Fruit fly (Drosophila melanogaster): ENCODE data around the gene Lip4.

Gene Lip4

dm6 chr2L:10506557-10507252, 20.7 kb upstream of the Lip4 start, which contains the start of the genes Myo31DF and CG6094 (continued):
- no peak for TF ChIP-seq CG1792 (GFP tag; optimal IDR thresholded peaks at IDR 0.05)
- TF ChIP-seq ems (GFP tag; optimal IDR thresholded peaks at IDR 0.05) = peak; percentile 68
- no peak for TF ChIP-seq btn (GFP tag; optimal IDR thresholded peaks at IDR 0.05)
- no peak for TF ChIP-seq Usf (GFP tag; optimal IDR thresholded peaks at IDR 0.05)
- TF ChIP-seq eyg (GFP tag; optimal IDR thresholded peaks at IDR 0.05) = no peak
- no peak for TF ChIP-seq cad (GFP tag; optimal IDR thresholded peaks at IDR 0.05)
- TF ChIP-seq CG10274 (GFP tag; optimal IDR thresholded peaks at IDR 0.05) = no peak
- no peak for TF ChIP-seq CG17912 (GFP tag; optimal IDR thresholded peaks at IDR 0.05)
- peak; percentile 46; the same call in 1 of the 2 replicates for TF ChIP-seq sob (GFP tag; IDR thresholded peaks at IDR 0.05)
- TF ChIP-seq CG12659 (GFP tag; optimal IDR thresholded peaks at IDR 0.05) = peak; percentile 58
- TF ChIP-seq usp (GFP tag; optimal IDR thresholded peaks at IDR 0.05) = no peak
- TF ChIP-seq Med (GFP tag) = peak; percentile 93
- no peak for TF ChIP-seq CG11723 (GFP tag; optimal IDR thresholded peaks at IDR 0.05)
- TF ChIP-seq toy (GFP tag; IDR thresholded peaks at IDR 0.05) = no peak
- no peak for TF ChIP-seq CG30403 (GFP tag; optimal IDR thresholded peaks at IDR 0.05)
- no peak for TF ChIP-seq hb (GFP tag; IDR thresholded peaks at IDR 0.05; ENCODE audit: partially characterized antibody)
- no peak for TF ChIP-seq CG32772 (GFP tag; IDR thresholded peaks at IDR 0.05)
- TF ChIP-seq Antp (GFP tag; optimal IDR thresholded peaks at IDR 0.05) = peak; percentile 35
- TF ChIP-seq unc-4 (GFP tag; IDR thresholded peaks at IDR 0.05; ENCODE audit: partially characterized antibody) = peak; percentile 25; the same call in 1 of the 2 replicates
- TF ChIP-seq sisA (GFP tag; IDR thresholded peaks at IDR 0.05) = no peak
- TF ChIP-seq Atf6 (GFP tag; IDR thresholded peaks at IDR 0.05) = no peak
- no peak for TF ChIP-seq hth (optimal IDR thresholded peaks at IDR 0.05)
- TF ChIP-seq CG4820 (GFP tag; optimal IDR thresholded peaks at IDR 0.05) = no peak
- TF ChIP-seq CG6689 (GFP tag; IDR thresholded peaks at IDR 0.05) = no peak
- TF ChIP-seq Bdp1 (GFP tag; optimal IDR thresholded peaks at IDR 0.05) = peak; percentile 43
- peak; percentile 74 for TF ChIP-seq sens (GFP tag)
- TF ChIP-seq CG11247 (GFP tag; IDR thresholded peaks at IDR 0.05) = no peak
- TF ChIP-seq tll (GFP tag; optimal IDR thresholded peaks at IDR 0.05) = peak; percentile 40 to 44
- peak; percentile 27 for TF ChIP-seq vfl (GFP tag; optimal IDR thresholded peaks at IDR 0.05)
- TF ChIP-seq jing (GFP tag; optimal IDR thresholded peaks at IDR 0.05) = no peak
- TF ChIP-seq D (optimal IDR thresholded peaks at IDR 0.05) = peak; percentile 65
- peak; percentile 15 for TF ChIP-seq D (GFP tag; optimal IDR thresholded peaks at IDR 0.05)
- no peak for TF ChIP-seq CG8089 (GFP tag; optimal IDR thresholded peaks at IDR 0.05)
- no peak for TF ChIP-seq CG11695 (GFP tag; IDR thresholded peaks at IDR 0.05)
- peak; percentile 99 for TF ChIP-seq Jarid2 (GFP tag; optimal IDR thresholded peaks at IDR 0.05)
- TF ChIP-seq ac (GFP tag; optimal IDR thresholded peaks at IDR 0.05) = no peak
- peak; percentile 58; the same call in 1 of the 2 replicates for TF ChIP-seq MBD-R2 (GFP tag; IDR thresholded peaks at IDR 0.05)
- peak; percentile 81 for TF ChIP-seq CG14710 (tag; optimal IDR thresholded peaks at IDR 0.05)
- no peak for TF ChIP-seq Hand (GFP tag; optimal IDR thresholded peaks at IDR 0.05)
- TF ChIP-seq CG2202 (tag; optimal IDR thresholded peaks at IDR 0.05) = no peak
- no peak for TF ChIP-seq ttk (GFP tag; IDR thresholded peaks at IDR 0.05)
- no peak for TF ChIP-seq zf30C (GFP tag; optimal IDR thresholded peaks at IDR 0.05)
- TF ChIP-seq CG34422 (GFP tag; IDR thresholded peaks at IDR 0.05) = peak; percentile 81; the same call in 1 of the 3 replicates
- no peak for TF ChIP-seq CG11093 (GFP tag; IDR thresholded peaks at IDR 0.05)
- no peak for TF ChIP-seq Hsf (GFP tag; optimal IDR thresholded peaks at IDR 0.05)
- peak in 1 of 2 experiments; percentile 94 for TF ChIP-seq Pdp1 (GFP tag; optimal IDR thresholded peaks at IDR 0.05)
- TF ChIP-seq CG18262 (tag; optimal IDR thresholded peaks at IDR 0.05) = no peak
- TF ChIP-seq CG34376 (GFP tag; optimal IDR thresholded peaks at IDR 0.05) = peak; percentile 54
- peak; percentile 7; the same call in 1 of the 3 replicates for TF ChIP-seq ken (GFP tag; IDR thresholded peaks at IDR 0.05)
- peak; percentile 9 for TF ChIP-seq CG8944 (GFP tag; optimal IDR thresholded peaks at IDR 0.05)
- TF ChIP-seq CG6654 (GFP tag; optimal IDR thresholded peaks at IDR 0.05) = peak; percentile 96
